Fruit fly (Drosophila melanogaster) Kc167 (cell line): Measurements from ENCODE around the gene Osi22.

ENCODE experiments used
- Myc ChIP-seq: fragments of >200 bp; optimal IDR thresholded peaks from 2 replicates; lab custom pipeline; 2017; ENCODE audit warnings: missing external identifiers
- Sin3A ChIP-seq: fragments of >200 bp; optimal IDR thresholded peaks from 2 replicates; lab custom pipeline; 2018; ENCODE audit warnings: missing external identifiers
- h ChIP-seq: fragments of >200 bp; optimal IDR thresholded peaks from 3 replicates; lab custom pipeline; 2018; ENCODE audit warnings: missing external identifiers
- insv ChIP-seq: fragments of >200 bp; optimal IDR thresholded peaks from 3 replicates; lab custom pipeline; 2018; ENCODE audit warnings: missing external identifiers
- psq ChIP-seq: fragments of >200 bp; optimal IDR thresholded peaks from 2 replicates; lab custom pipeline; 2017; ENCODE audit warnings: missing external identifiers
- ttk ChIP-seq: sonication (Bioruptor generic); optimal IDR thresholded peaks from 2 replicates; lab custom pipeline; 2017; ENCODE audit warnings: missing external identifiers

Gene Osi22

dm6 chr3R:13306595-13306994 lies 16.2 kb downstream of the Osi22 start:
- TF ChIP-seq Sin3A (lab: Kevin White, UChicago) (no peak), ttk (lab: Kevin White, UChicago) (no peak), h (lab: Kevin White, UChicago) (no peak), insv (lab: Kevin White, UChicago) (no peak), Myc (no peak), psq (lab: Kevin White, UChicago) (no peak)

dm6 chr3R:13309133-13309711 lies 18.8 kb downstream of the Osi22 start:
- TF ChIP-seq psq (lab: Kevin White, UChicago) (no peak), Myc (no peak), h (lab: Kevin White, UChicago) (no peak), insv (lab: Kevin White, UChicago) (no peak), Sin3A (lab: Kevin White, UChicago) (no peak), ttk (lab: Kevin White, UChicago) (no peak)

dm6 chr3R:13313088-13313487 lies 22.7 kb downstream of the Osi22 start, which contains the start of gene CG44142:
CG44142 (minus strand) TSS chr3R:13313188.
- no peak for TF ChIP-seq ttk (lab: Kevin White, UChicago)
- TF ChIP-seq psq (lab: Kevin White, UChicago) = no peak
- TF ChIP-seq Sin3A (lab: Kevin White, UChicago) = no peak
- no peak for TF ChIP-seq Myc
- TF ChIP-seq insv (lab: Kevin White, UChicago) = no peak
- TF ChIP-seq h (lab: Kevin White, UChicago) = no peak

DNA sequence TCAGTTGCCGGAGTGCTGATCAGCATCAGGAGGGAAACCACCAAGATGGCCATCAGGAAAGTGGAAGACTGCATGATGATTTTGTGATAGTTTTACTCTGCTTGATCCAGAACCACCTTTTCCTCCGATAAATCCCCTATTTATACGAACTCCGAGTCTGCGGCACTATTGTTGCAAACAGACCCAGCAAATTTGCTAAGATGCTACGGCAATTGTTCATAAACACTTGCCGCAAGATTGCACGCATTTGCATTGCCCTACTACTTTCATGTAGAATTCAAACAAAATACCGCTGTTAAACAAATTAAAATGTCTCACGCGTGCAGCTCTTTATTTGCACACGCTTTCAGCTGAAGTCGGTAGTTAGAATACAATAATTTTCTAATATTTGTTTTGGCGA lies 28.7 kb downstream of the Osi22 start, which contains the start of gene CG45080:
CG45080 (minus strand) TSS at position 101 of the 400 bp plus-strand sequence.
- no peak for TF ChIP-seq Sin3A (lab: Kevin White, UChicago)
- TF ChIP-seq Myc = no peak
- no peak for TF ChIP-seq h (lab: Kevin White, UChicago)
- TF ChIP-seq ttk (lab: Kevin White, UChicago) = no peak

DNA sequence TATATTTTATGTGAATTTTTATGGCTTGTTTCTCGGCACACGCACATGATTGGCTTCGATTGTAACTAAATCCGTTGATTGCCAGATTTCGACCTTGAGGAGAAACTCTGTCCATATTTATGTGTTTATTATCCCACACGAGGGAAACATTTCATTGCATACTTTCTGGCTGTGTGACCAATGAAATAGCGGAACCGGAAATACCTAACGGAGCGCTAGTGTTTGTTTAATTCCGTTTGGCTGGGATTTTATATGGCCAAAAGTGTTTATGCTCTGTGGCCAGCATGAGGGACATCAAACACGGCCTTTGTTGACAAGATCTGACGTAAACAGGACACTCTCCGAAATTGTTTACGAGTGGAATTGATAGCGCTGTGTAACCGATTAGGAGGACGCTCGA lies 29.4 kb downstream of the Osi22 start:
- TF ChIP-seq h (lab: Kevin White, UChicago) = no peak
- TF ChIP-seq Myc = no peak
- no peak for TF ChIP-seq psq (lab: Kevin White, UChicago)
- no peak for TF ChIP-seq ttk (lab: Kevin White, UChicago)
- TF ChIP-seq insv (lab: Kevin White, UChicago) = no peak
- TF ChIP-seq Sin3A (lab: Kevin White, UChicago) = no peak

dm6 chr3R:13333031-13333430 lies 42.6 kb downstream of the Osi22 start:
- no peak for TF ChIP-seq ttk (lab: Kevin White, UChicago)
- TF ChIP-seq h (lab: Kevin White, UChicago) = no peak
- no peak for TF ChIP-seq Myc
- TF ChIP-seq Sin3A (lab: Kevin White, UChicago) = no peak
- TF ChIP-seq insv (lab: Kevin White, UChicago) = no peak
- no peak for TF ChIP-seq psq (lab: Kevin White, UChicago)

- TF ChIP-seq insv (lab: Kevin White, UChicago) (no peak), Sin3A (lab: Kevin White, UChicago) (no peak), ttk (lab: Kevin White, UChicago) (no peak), h (lab: Kevin White, UChicago) (no peak), psq (lab: Kevin White, UChicago) (no peak), Myc (no peak)
Observed at dm6 chr3R:13334007-13334406, 43.6 kb downstream of the Osi22 start, which contains the start of gene PK2-R2. PK2-R2 (minus strand) TSS chr3R:13334166.

DNA sequence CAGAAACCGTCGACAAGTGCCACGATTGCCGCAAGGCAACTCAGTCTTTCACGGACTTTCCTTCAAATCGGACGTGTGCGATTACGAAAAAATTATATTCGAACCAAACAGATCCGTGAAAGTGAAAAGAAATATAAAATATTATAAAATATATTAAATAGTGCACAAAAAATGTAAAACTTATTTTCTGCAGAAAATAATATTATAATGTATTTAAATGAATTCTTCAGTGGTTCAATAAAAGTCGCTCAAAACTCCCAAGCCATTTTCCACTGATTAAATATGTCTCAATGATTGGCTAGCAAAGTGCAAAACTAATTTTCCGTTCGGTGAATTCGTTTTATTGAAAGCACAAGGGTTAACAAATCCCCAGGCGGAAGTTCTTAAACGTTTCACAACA lies 47.6 kb downstream of the Osi22 start, which contains the start of gene PK2-R1:
PK2-R1 (plus strand) TSS at position 301 of the 400 bp plus-strand sequence.
- TF ChIP-seq Sin3A (lab: Kevin White, UChicago) (no peak), h (lab: Kevin White, UChicago) (no peak), psq (lab: Kevin White, UChicago) (no peak), Myc (no peak), insv (lab: Kevin White, UChicago) (no peak), ttk (lab: Kevin White, UChicago) (no peak)
